Worm (Caenorhabditis elegans): ENCODE data around the gene C23G10.5.
A peak's percentile ranks its signal among the peaks of the same experiment; 100 is the strongest.

C23G10.5 gene

DNA sequence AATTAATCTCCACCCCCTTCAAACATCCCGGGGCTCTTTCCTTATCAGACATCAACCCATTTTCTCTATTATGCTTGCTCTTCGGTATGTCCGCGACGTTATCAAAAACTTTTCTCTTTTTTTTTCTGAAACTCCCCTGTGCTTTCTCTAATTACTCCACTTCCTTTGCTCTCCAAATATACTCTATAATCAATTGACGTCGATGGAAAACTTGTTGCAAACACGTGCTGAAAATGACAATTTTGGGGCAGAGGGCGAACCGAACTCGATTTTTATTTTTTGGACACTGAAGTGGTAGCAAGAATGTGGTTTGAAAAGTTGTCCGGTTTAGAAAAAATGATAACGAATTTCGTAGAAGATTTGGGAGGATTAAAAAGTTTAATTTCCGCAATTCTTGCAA is 11.8 kb upstream of the C23G10.5 start:
- TF ChIP-seq tra-1 (GFP tag; IDR thresholded peaks at IDR 0.05) (peak; percentile 73; the same call in 1 of the 2 replicates), D1046.2 (GFP tag; IDR thresholded peaks at IDR 0.05) (no peak), snpc-4 (tag; optimal IDR thresholded peaks at IDR 0.05) (no peak), vab-7 (GFP tag; IDR thresholded peaks at IDR 0.05) (no peak), nhr-76 (tag; optimal IDR thresholded peaks at IDR 0.05) (no peak), egl-43 (GFP tag; IDR thresholded peaks at IDR 0.05) (no peak), zip-11 (GFP tag; IDR thresholded peaks at IDR 0.05) (no peak), jun-1 (tag; optimal IDR thresholded peaks at IDR 0.05) (no peak), nhr-6 (tag; optimal IDR thresholded peaks at IDR 0.05) (no peak), ceh-82 (tag; optimal IDR thresholded peaks at IDR 0.05) (no peak), lin-29 (GFP tag; IDR thresholded peaks at IDR 0.05) (no peak), dve-1 (tag; optimal IDR thresholded peaks at IDR 0.05; ENCODE audit: insufficient read depth) (peak; percentile 70), lin-15B (tag; optimal IDR thresholded peaks at IDR 0.05) (no peak), sdz-12 (GFP tag; optimal IDR thresholded peaks at IDR 0.05) (no peak), ceh-62 (tag; optimal IDR thresholded peaks at IDR 0.05) (no peak), F26F4.8 (GFP tag; conservative IDR thresholded peaks at IDR 0.05) (no peak), ztf-11 (tag; optimal IDR thresholded peaks at IDR 0.05) (no peak), ama-1 (optimal IDR thresholded peaks at IDR 0.05) (no peak), nhr-41 (GFP tag; IDR thresholded peaks at IDR 0.05) (no peak), fos-1 (tag; optimal IDR thresholded peaks at IDR 0.05) (peak; percentile 50), ZK337.2 (GFP tag; IDR thresholded peaks at IDR 0.05) (no peak), arid-1 (GFP tag; conservative IDR thresholded peaks at IDR 0.05) (no peak), dmd-6 (GFP tag; IDR thresholded peaks at IDR 0.05) (peak; percentile 94), F10B5.3 (tag; optimal IDR thresholded peaks at IDR 0.05) (no peak), R02D3.7 (tag; optimal IDR thresholded peaks at IDR 0.05) (no peak), aly-2 (tag; optimal IDR thresholded peaks at IDR 0.05) (no peak), set-16 (GFP tag; IDR thresholded peaks at IDR 0.05) (no peak), hlh-11 (tag; optimal IDR thresholded peaks at IDR 0.05) (peak; percentile 84), lin-39 (tag; optimal IDR thresholded peaks at IDR 0.05) (no peak), ZK546.5 (tag; optimal IDR thresholded peaks at IDR 0.05) (no peak), F37D6.2 (tag; optimal IDR thresholded peaks at IDR 0.05) (no peak), nhr-237 (tag; optimal IDR thresholded peaks at IDR 0.05) (no peak), T26A8.4 (GFP tag; IDR thresholded peaks at IDR 0.05) (no peak), duxl-1 (tag; optimal IDR thresholded peaks at IDR 0.05; ENCODE audit: poor library complexity) (no peak), mes-2 (tag; optimal IDR thresholded peaks at IDR 0.05; ENCODE audit: poor library complexity, severe bottlenecking) (no peak), egl-27 (tag; optimal IDR thresholded peaks at IDR 0.05) (no peak), saeg-2 (GFP tag; IDR thresholded peaks at IDR 0.05) (no peak), hmg-1.1 (GFP tag; IDR thresholded peaks at IDR 0.05) (no peak), ceh-20 (GFP tag; IDR thresholded peaks at IDR 0.05) (no peak), unc-130 (GFP tag; optimal IDR thresholded peaks at IDR 0.05) (no peak), nhr-102 (tag; optimal IDR thresholded peaks at IDR 0.05) (peak; percentile 4), mxl-2 (GFP tag; conservative IDR thresholded peaks at IDR 0.05) (no peak), lim-7 (GFP tag; IDR thresholded peaks at IDR 0.05) (no peak), T20F7.1 (GFP tag; optimal IDR thresholded peaks at IDR 0.05) (no peak), F49E8.2 (tag; optimal IDR thresholded peaks at IDR 0.05; ENCODE audit: borderline replicate concordance) (no peak), madf-5 (GFP tag; IDR thresholded peaks at IDR 0.05) (no peak), zfp-3 (GFP tag; conservative IDR thresholded peaks at IDR 0.05) (no peak), spr-1 (tag; optimal IDR thresholded peaks at IDR 0.05) (no peak), dmd-9 (GFP tag; IDR thresholded peaks at IDR 0.05) (no peak), nhr-77 (tag; optimal IDR thresholded peaks at IDR 0.05) (peak; percentile 82), Y48G9A.11 (GFP tag; IDR thresholded peaks at IDR 0.05) (no peak), dpl-1 (GFP tag; optimal IDR thresholded peaks at IDR 0.05) (no peak), zip-2 (tag; optimal IDR thresholded peaks at IDR 0.05) (no peak)

Measured in whole organism, L4 larva.